Fruit fly (Drosophila melanogaster) S2 (cell line): ENCODE data around the gene RpS28a.

ENCODE experiments used
- CG8478 ChIP-seq: fragments of >200 bp; optimal IDR thresholded peaks from 2 replicates; lab custom pipeline; 2018
- CTCF ChIP-seq, 2 experiments: fragments of >200 bp; optimal IDR thresholded peaks; 2 replicates each; lab custom pipeline; 2018

dm6 chr3R:30059944-30060343, 37.5 kb upstream of the RpS28a start:
- no peak for TF ChIP-seq CG8478
- no peak for TF ChIP-seq CTCF (optimal IDR thresholded peaks at IDR 0.05; lab: Kevin White, UChicago)
